Fruit fly (Drosophila melanogaster) whole organism, embryonic: Measurements from ENCODE around the gene CG4462.

Experiments
- Ada2b ChIP-seq: fragments of 200-800 bp; sonication (Bioruptor generic); IDR thresholded peaks from 2 replicates; pipeline ENCODE4 v1.3.6; 2022; ENCODE audit warnings: missing biosample characterization, missing genetic modification characterization
- Awh ChIP-seq: fragments of 200-800 bp; sonication (Bioruptor generic); IDR thresholded peaks from 2 replicates; pipeline ENCODE4, ENCODE4 v1.3.6; 2022; ENCODE audit warnings: missing biosample characterization, missing genetic modification characterization
- Bdp1 ChIP-seq: fragments of 200-800 bp; sonication (Bioruptor generic); optimal IDR thresholded peaks from 3 replicates; lab custom pipeline; 2016; ENCODE audit warnings: missing biosample characterization, missing genetic modification characterization
- CG11696 ChIP-seq: fragments of 200-800 bp; sonication (Bioruptor generic); IDR thresholded peaks from 2 replicates; pipeline ENCODE4 v1.3.6; 2022; ENCODE audit warnings: missing biosample characterization, missing genetic modification characterization
- CG12391 ChIP-seq: fragments of 200-800 bp; sonication (Bioruptor generic); optimal IDR thresholded peaks from 3 replicates; lab custom pipeline; 2018; ENCODE audit warnings: missing biosample characterization, mild to moderate bottlenecking, missing genetic modification characterization, moderate library complexity
- CG1647 ChIP-seq: fragments of 200-800 bp; sonication (Bioruptor generic); optimal IDR thresholded peaks from 3 replicates; lab custom pipeline; 2016; ENCODE audit warnings: missing biosample characterization, missing genetic modification characterization
- CG18599 ChIP-seq: fragments of 200-800 bp; sonication (Bioruptor generic); optimal IDR thresholded peaks from 3 replicates; lab custom pipeline; 2017; ENCODE audit warnings: missing biosample characterization, missing genetic modification characterization, mild to moderate bottlenecking, moderate library complexity, missing genetic modification reagents
- CG2120 ChIP-seq: fragments of 200-800 bp; sonication (Bioruptor generic); optimal IDR thresholded peaks from 3 replicates; lab custom pipeline; 2016; ENCODE audit warnings: missing biosample characterization, missing genetic modification characterization
- CG2678 ChIP-seq: fragments of 200-800 bp; sonication (Bioruptor generic); optimal IDR thresholded peaks from 3 replicates; lab custom pipeline; 2019; ENCODE audit warnings: missing biosample characterization, mild to moderate bottlenecking, missing genetic modification characterization, moderate library complexity
- CG3847 ChIP-seq: fragments of 200-800 bp; sonication (Bioruptor generic); IDR thresholded peaks from 2 replicates; pipeline ENCODE4 v1.3.6; 2022; ENCODE audit warnings: missing biosample characterization, missing genetic modification characterization
- CG5953 ChIP-seq: fragments of 200-800 bp; sonication (Bioruptor generic); IDR thresholded peaks from 2 replicates; pipeline ENCODE4 v1.3.6; 2022; ENCODE audit warnings: missing biosample characterization, missing genetic modification characterization
- CG6854 ChIP-seq: fragments of 200-800 bp; sonication (Bioruptor generic); optimal IDR thresholded peaks from 3 replicates; lab custom pipeline; 2017; ENCODE audit warnings: missing biosample characterization, mild to moderate bottlenecking, missing genetic modification characterization
- CG7556 ChIP-seq: fragments of 200-800 bp; sonication (Bioruptor generic); optimal IDR thresholded peaks from 2 replicates; lab custom pipeline; 2017; ENCODE audit warnings: missing biosample characterization, mild to moderate bottlenecking, missing genetic modification characterization
- CG7786 ChIP-seq: fragments of 200-800 bp; sonication (Bioruptor generic); optimal IDR thresholded peaks from 2 replicates; lab custom pipeline; 2016; ENCODE audit warnings: missing biosample characterization, missing genetic modification characterization
- CG9215 ChIP-seq: fragments of 200-800 bp; sonication (Bioruptor generic); IDR thresholded peaks from 2 replicates; pipeline ENCODE4 v1.3.6; 2022; ENCODE audit warnings: missing biosample characterization, missing genetic modification characterization
- CG9932 ChIP-seq: fragments of 200-800 bp; sonication (Bioruptor generic); IDR thresholded peaks from 2 replicates; pipeline ENCODE4 v1.3.6; 2022; ENCODE audit warnings: missing biosample characterization, missing genetic modification characterization
- Dad ChIP-seq: fragments of 200-800 bp; sonication (Bioruptor generic); optimal IDR thresholded peaks from 3 replicates; lab custom pipeline; 2016; ENCODE audit warnings: missing biosample characterization, missing genetic modification characterization
- Dip3 ChIP-seq: fragments of 200-800 bp; sonication (Bioruptor generic); optimal IDR thresholded peaks from 3 replicates; lab custom pipeline; 2016; ENCODE audit warnings: missing biosample characterization, missing genetic modification characterization
- Drgx ChIP-seq: fragments of 200-800 bp; sonication (Bioruptor generic); IDR thresholded peaks from 2 replicates; pipeline ENCODE4 v1.3.6; 2022; ENCODE audit warnings: missing biosample characterization, missing genetic modification characterization
- Ets65A ChIP-seq: fragments of 200-800 bp; sonication (Bioruptor generic); peaks from one replicate; lab custom pipeline; 2016; ENCODE audit warnings: missing biosample characterization, missing genetic modification characterization
- Fer2 ChIP-seq: fragments of 200-800 bp; sonication (Bioruptor generic); optimal IDR thresholded peaks from 2 replicates; lab custom pipeline; 2018; ENCODE audit warnings: missing biosample characterization, mild to moderate bottlenecking, missing genetic modification characterization, moderate library complexity
- GATAe ChIP-seq: fragments of 200-800 bp; sonication (Bioruptor generic); conservative IDR thresholded peaks from 2 replicates; pipeline ENCODE4 v1.3.6; 2022; ENCODE audit warnings: missing biosample characterization, missing genetic modification characterization
- Hey ChIP-seq: fragments of 200-800 bp; sonication (Bioruptor generic); optimal IDR thresholded peaks from 3 replicates; lab custom pipeline; 2018; ENCODE audit warnings: missing biosample characterization, mild to moderate bottlenecking, missing genetic modification characterization
- Mad ChIP-seq: fragments of 200-800 bp; sonication (Bioruptor generic); optimal IDR thresholded peaks from 2 replicates; lab custom pipeline; 2016; ENCODE audit warnings: missing biosample characterization, missing genetic modification characterization
- Mes4 ChIP-seq: fragments of 200-800 bp; sonication (Bioruptor generic); optimal IDR thresholded peaks from 2 replicates; lab custom pipeline; 2016; ENCODE audit warnings: missing biosample characterization, missing genetic modification characterization
- Nf-YA ChIP-seq: fragments of 200-800 bp; sonication (Bioruptor generic); IDR thresholded peaks from 2 replicates; pipeline ENCODE4 v1.3.6; 2022; ENCODE audit warnings: missing biosample characterization, missing genetic modification characterization
- Pdp1 ChIP-seq, 2 experiments: fragments of 200-800 bp; sonication (Bioruptor generic); optimal IDR thresholded peaks; 3 replicates each; lab custom pipeline; 2016; ENCODE audit warnings: missing biosample characterization in 2 of 2, missing genetic modification characterization in 2 of 2, mild to moderate bottlenecking in 1 of 2, moderate library complexity in 1 of 2
- Ravus ChIP-seq: fragments of 200-800 bp; sonication (Bioruptor generic); IDR thresholded peaks from 2 replicates; pipeline ENCODE4 v1.3.6; 2022; ENCODE audit warnings: missing biosample characterization, missing genetic modification characterization
- Sox102F ChIP-seq: fragments of 200-800 bp; sonication (Bioruptor generic); optimal IDR thresholded peaks from 2 replicates; lab custom pipeline; 2018; ENCODE audit warnings: missing biosample characterization, mild to moderate bottlenecking, missing genetic modification characterization, moderate library complexity
- Ssrp ChIP-seq: fragments of 200-800 bp; sonication (Bioruptor generic); optimal IDR thresholded peaks from 2 replicates; lab custom pipeline; 2018; ENCODE audit warnings: missing biosample characterization, mild to moderate bottlenecking, missing genetic modification characterization, moderate library complexity
- Taf1 ChIP-seq: fragments of 200-800 bp; sonication (Bioruptor generic); IDR thresholded peaks from 2 replicates; pipeline ENCODE4 v1.3.6; 2022; ENCODE audit warnings: missing biosample characterization, missing genetic modification characterization
- Xbp1 ChIP-seq: fragments of 200-800 bp; sonication (Bioruptor generic); optimal IDR thresholded peaks from 3 replicates; lab custom pipeline; 2016; ENCODE audit warnings: missing biosample characterization, mild to moderate bottlenecking, missing genetic modification characterization
- YL-1 ChIP-seq: fragments of 200-800 bp; sonication (Bioruptor generic); optimal IDR thresholded peaks from 3 replicates; lab custom pipeline; 2017; ENCODE audit warnings: missing biosample characterization, mild to moderate bottlenecking, missing genetic modification characterization
- ase ChIP-seq: fragments of 200-800 bp; sonication (Bioruptor generic); IDR thresholded peaks from 3 replicates; pipeline ENCODE4 v1.3.6; 2022; ENCODE audit warnings: missing biosample characterization, missing genetic modification characterization
- bigmax ChIP-seq: fragments of 200-800 bp; sonication (Bioruptor generic); optimal IDR thresholded peaks from 2 replicates; lab custom pipeline; 2018; ENCODE audit warnings: missing biosample characterization, mild to moderate bottlenecking, missing genetic modification characterization
- cad ChIP-seq: fragments of >200 bp; optimal IDR thresholded peaks from 2 replicates; lab custom pipeline; 2017; ENCODE audit warnings: missing biosample characterization, missing genetic modification characterization
- dan ChIP-seq: fragments of 200-800 bp; sonication (Bioruptor generic); IDR thresholded peaks from 2 replicates; pipeline ENCODE4 v1.3.6; 2022; ENCODE audit warnings: missing biosample characterization, missing genetic modification characterization
- fd3F ChIP-seq: fragments of 200-800 bp; sonication (Bioruptor generic); optimal IDR thresholded peaks from 2 replicates; lab custom pipeline; 2018; ENCODE audit warnings: missing biosample characterization, mild to moderate bottlenecking, missing genetic modification characterization, moderate library complexity
- fru ChIP-seq: fragments of >200 bp; optimal IDR thresholded peaks from 2 replicates; lab custom pipeline; 2017
- gem ChIP-seq: fragments of 200-800 bp; sonication (Bioruptor generic); optimal IDR thresholded peaks from 2 replicates; lab custom pipeline; 2019; ENCODE audit warnings: missing biosample characterization, mild to moderate bottlenecking, missing genetic modification characterization, moderate library complexity
- gfzf ChIP-seq: fragments of 200-800 bp; sonication (Bioruptor generic); optimal IDR thresholded peaks from 2 replicates; lab custom pipeline; 2016; ENCODE audit warnings: missing biosample characterization, mild to moderate bottlenecking, missing genetic modification characterization, moderate library complexity
- luna ChIP-seq: fragments of 200-800 bp; sonication (Bioruptor generic); optimal IDR thresholded peaks from 2 replicates; lab custom pipeline; 2016; ENCODE audit warnings: missing biosample characterization, missing genetic modification characterization
- nerfin-2 ChIP-seq: fragments of 200-800 bp; sonication (Bioruptor generic); IDR thresholded peaks from 2 replicates; pipeline ENCODE4 v1.3.6; 2022; ENCODE audit warnings: missing biosample characterization, missing genetic modification characterization; ENCODE audit not compliant: partially characterized antibody
- pfk ChIP-seq: fragments of 200-800 bp; sonication (Bioruptor generic); optimal IDR thresholded peaks from 2 replicates; lab custom pipeline; 2018; ENCODE audit warnings: missing biosample characterization, mild to moderate bottlenecking, missing genetic modification characterization, moderate library complexity
- psq ChIP-seq: fragments of 200-800 bp; sonication (Bioruptor generic); optimal IDR thresholded peaks from 2 replicates; lab custom pipeline; 2017; ENCODE audit warnings: missing biosample characterization, missing genetic modification characterization
- row ChIP-seq: fragments of 200-800 bp; sonication (Bioruptor generic); IDR thresholded peaks from 3 replicates; pipeline ENCODE4 v1.3.6; 2022; ENCODE audit warnings: missing biosample characterization, missing genetic modification characterization
- sim ChIP-seq: fragments of 200-800 bp; sonication (Bioruptor generic); IDR thresholded peaks from 2 replicates; pipeline ENCODE4 v1.3.6; 2022; ENCODE audit warnings: missing biosample characterization, missing genetic modification characterization
- sob ChIP-seq: fragments of 200-800 bp; sonication (Bioruptor generic); IDR thresholded peaks from 2 replicates; pipeline ENCODE4 v1.3.6; 2022; ENCODE audit warnings: missing biosample characterization, missing genetic modification characterization
- sr ChIP-seq: fragments of 200-800 bp; sonication (Bioruptor generic); IDR thresholded peaks from 3 replicates; pipeline ENCODE4 v1.3.6; 2022; ENCODE audit warnings: missing biosample characterization, missing genetic modification characterization
- stwl ChIP-seq: fragments of 200-800 bp; sonication (Bioruptor generic); optimal IDR thresholded peaks from 3 replicates; lab custom pipeline; 2018; ENCODE audit warnings: missing biosample characterization, mild to moderate bottlenecking, missing genetic modification characterization, moderate library complexity
- tio ChIP-seq: fragments of 200-800 bp; sonication (Bioruptor generic); optimal IDR thresholded peaks from 2 replicates; lab custom pipeline; 2017; ENCODE audit warnings: missing biosample characterization, missing genetic modification characterization, inconsistent platforms
- vnd ChIP-seq: fragments of 200-800 bp; sonication (Bioruptor generic); IDR thresholded peaks from 3 replicates; pipeline ENCODE4 v1.3.6; 2022; ENCODE audit warnings: missing biosample characterization, missing genetic modification characterization; ENCODE audit not compliant: partially characterized antibody

Gene CG4462

DNA sequence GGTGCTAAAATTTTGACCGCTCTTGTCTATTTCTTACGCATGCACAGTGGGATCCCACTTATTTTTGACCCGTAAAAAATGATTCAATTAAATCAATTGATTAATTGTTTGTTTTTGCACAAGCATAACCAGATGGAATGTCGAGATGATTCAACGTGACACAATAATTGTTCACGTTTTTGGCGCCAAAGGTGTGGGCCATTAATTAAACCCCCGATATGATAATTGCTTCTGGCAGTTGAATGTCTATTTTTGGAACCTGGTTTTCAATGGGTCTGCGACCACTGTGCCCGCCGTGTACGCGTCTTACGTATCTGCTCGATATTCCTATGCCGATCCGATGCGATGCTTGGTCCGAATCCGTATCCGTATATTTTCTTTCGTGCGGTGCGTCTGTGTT is 33.1 kb downstream of the CG4462 start (continued):
- no peak for TF ChIP-seq CG2678 (tag; lab: Kevin White, UChicago)
- TF ChIP-seq luna (GFP tag; lab: Kevin White, UChicago) = peak; percentile 33
- no peak for TF ChIP-seq psq
- TF ChIP-seq tio = peak; percentile 39
- no peak for TF ChIP-seq CG5953
- TF ChIP-seq CG7786 = peak; percentile 68
- peak; percentile 67 for TF ChIP-seq Dip3 (GFP tag; lab: Kevin White, UChicago)
- peak; percentile 69 for TF ChIP-seq CG9215 (GFP tag; lab: Robert Waterston, UW)
- no peak for TF ChIP-seq bigmax (GFP tag; lab: Kevin White, UChicago)
- TF ChIP-seq Mes4 = no peak
- TF ChIP-seq, all 482 proteins: peak for 350

DNA sequence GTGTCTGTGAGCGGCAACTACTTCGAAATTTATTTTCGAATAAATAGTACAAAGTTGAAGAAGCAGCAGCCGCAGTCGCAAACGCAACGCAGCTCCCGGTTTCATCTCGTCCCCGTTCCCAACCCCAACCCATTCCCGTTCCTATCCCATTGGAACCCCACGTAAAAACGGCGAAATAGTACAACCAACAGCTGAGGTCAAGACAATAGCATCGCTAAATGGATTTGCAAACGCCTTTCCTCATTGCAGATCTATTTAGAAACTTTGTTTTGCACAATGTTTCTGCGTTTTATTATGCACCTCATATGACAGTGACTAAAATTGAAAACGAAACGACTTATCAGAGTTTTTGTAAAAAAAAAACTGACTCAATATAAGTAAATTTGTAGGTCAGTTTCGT is 33.8 kb downstream of the CG4462 start:
- TF ChIP-seq CG11696 (GFP tag; lab: Robert Waterston, UW) = peak; percentile 84
- no peak for TF ChIP-seq Mad
- TF ChIP-seq CG9932 (GFP tag; lab: Robert Waterston, UW) = peak; percentile 24; the same call in 1 of the 2 replicates
- TF ChIP-seq vnd (GFP tag; lab: Robert Waterston, UW) = no peak
- TF ChIP-seq CG12391 (tag; lab: Kevin White, UChicago) = no peak
- TF ChIP-seq Ssrp (tag; lab: Kevin White, UChicago) = no peak
- TF ChIP-seq CG7556 = no peak
- TF ChIP-seq gfzf = no peak
- no peak for TF ChIP-seq luna (GFP tag; lab: Kevin White, UChicago)
- no peak for TF ChIP-seq Ravus
- TF ChIP-seq sr (GFP tag; lab: Robert Waterston, UW) = 0 out of 3 replicates have a peak, but pooled peaks have one; percentile 30
- no peak for TF ChIP-seq CG6854 (GFP tag; lab: Kevin White, UChicago)
- no peak for TF ChIP-seq dan (GFP tag; lab: Robert Waterston, UW)
- peak; percentile 29; the same call in 1 of the 3 replicates for TF ChIP-seq row (GFP tag; lab: Robert Waterston, UW)
- no peak for TF ChIP-seq Ada2b (GFP tag; lab: Robert Waterston, UW)
- no peak for TF ChIP-seq Awh
- no peak for TF ChIP-seq fd3F
- 0 out of 2 replicates have a peak, but pooled peaks have one; percentile 19 for TF ChIP-seq sob
- no peak for TF ChIP-seq cad (GFP tag; lab: Kevin White, UChicago)
- no peak for TF ChIP-seq Dad (GFP tag; lab: Kevin White, UChicago)
- TF ChIP-seq Taf1 (GFP tag; lab: Robert Waterston, UW) = no peak
- TF ChIP-seq Xbp1 (GFP tag; lab: Kevin White, UChicago) = peak; percentile 5
- TF ChIP-seq ase = no peak
- no peak for TF ChIP-seq Fer2
- no peak for TF ChIP-seq Bdp1
- TF ChIP-seq GATAe = no peak
- no peak for TF ChIP-seq nerfin-2 (GFP tag; lab: Robert Waterston, UW)
- no peak for TF ChIP-seq fru (lab: Kevin White, UChicago)
- no peak for TF ChIP-seq Pdp1 (GFP tag; optimal IDR thresholded peaks at IDR 0.05; lab: Kevin White, UChicago)
- peak; percentile 71 for TF ChIP-seq pfk
- TF ChIP-seq CG2120 (GFP tag; lab: Kevin White, UChicago) = no peak
- TF ChIP-seq Ets65A (GFP tag; lab: Kevin White, UChicago) = peak; percentile 13
- no peak for TF ChIP-seq CG1647 (GFP tag; lab: Kevin White, UChicago)
- peak; percentile 6 for TF ChIP-seq gem (tag; lab: Kevin White, UChicago)
- no peak for TF ChIP-seq CG18599
- 0 out of 2 replicates have a peak, but pooled peaks have one; percentile 22 for TF ChIP-seq Nf-YA (GFP tag; lab: Robert Waterston, UW)
- TF ChIP-seq Hey (tag; lab: Kevin White, UChicago) = no peak
- no peak for TF ChIP-seq CG3847 (GFP tag; lab: Robert Waterston, UW)
- peak; percentile 8 for TF ChIP-seq Sox102F (GFP tag; lab: Kevin White, UChicago)
- no peak for TF ChIP-seq Drgx (GFP tag; lab: Robert Waterston, UW)
- TF ChIP-seq sim (GFP tag; lab: Robert Waterston, UW) = no peak
- no peak for TF ChIP-seq YL-1 (GFP tag; lab: Kevin White, UChicago)
- no peak for TF ChIP-seq stwl
